Worm (Caenorhabditis elegans): Measurements from ENCODE around the gene col-3.

ce11 chrIV:8821147-8821546 is 3.4 kb upstream of the col-3 start, which contains the start of gene T28C6.5:
- TF ChIP-seq ama-1 (optimal IDR thresholded peaks at IDR 0.05) (no peak), tbx-37 (GFP tag; conservative IDR thresholded peaks at IDR 0.05) (no peak), sea-1 (GFP tag; conservative IDR thresholded peaks at IDR 0.05) (no peak), ceh-36 (tag; optimal IDR thresholded peaks at IDR 0.05) (no peak), hmbx-1 (tag; optimal IDR thresholded peaks at IDR 0.05) (no peak), flt-1 (GFP tag; IDR thresholded peaks at IDR 0.05) (no peak), hnd-1 (tag; optimal IDR thresholded peaks at IDR 0.05) (no peak), F13C5.2 (tag; optimal IDR thresholded peaks at IDR 0.05) (no peak), aly-1 (tag; optimal IDR thresholded peaks at IDR 0.05) (no peak), tra-4 (tag; optimal IDR thresholded peaks at IDR 0.05) (no peak), ceh-13 (GFP tag; optimal IDR thresholded peaks at IDR 0.05) (no peak)
